Worm (Caenorhabditis elegans) whole organism, late embryonic: ENCODE data around the gene M153.5.
A peak's percentile ranks its signal among the peaks of the same experiment; 100 is the strongest.

ENCODE experiments used
- elt-2 ChIP-seq: sonication (generic microtip); optimal IDR thresholded peaks from 2 replicates; lab custom pipeline; 2016; ENCODE audit warnings: missing genetic modification reagents, missing genetic modification characterization, missing compliant biosample characterization
- unc-55 ChIP-seq: sonication (generic microtip); optimal IDR thresholded peaks from 2 replicates; lab custom pipeline; 2017; ENCODE audit warnings: missing biosample characterization, missing genetic modification reagents, missing genetic modification characterization

The M153.5 gene

DNA sequence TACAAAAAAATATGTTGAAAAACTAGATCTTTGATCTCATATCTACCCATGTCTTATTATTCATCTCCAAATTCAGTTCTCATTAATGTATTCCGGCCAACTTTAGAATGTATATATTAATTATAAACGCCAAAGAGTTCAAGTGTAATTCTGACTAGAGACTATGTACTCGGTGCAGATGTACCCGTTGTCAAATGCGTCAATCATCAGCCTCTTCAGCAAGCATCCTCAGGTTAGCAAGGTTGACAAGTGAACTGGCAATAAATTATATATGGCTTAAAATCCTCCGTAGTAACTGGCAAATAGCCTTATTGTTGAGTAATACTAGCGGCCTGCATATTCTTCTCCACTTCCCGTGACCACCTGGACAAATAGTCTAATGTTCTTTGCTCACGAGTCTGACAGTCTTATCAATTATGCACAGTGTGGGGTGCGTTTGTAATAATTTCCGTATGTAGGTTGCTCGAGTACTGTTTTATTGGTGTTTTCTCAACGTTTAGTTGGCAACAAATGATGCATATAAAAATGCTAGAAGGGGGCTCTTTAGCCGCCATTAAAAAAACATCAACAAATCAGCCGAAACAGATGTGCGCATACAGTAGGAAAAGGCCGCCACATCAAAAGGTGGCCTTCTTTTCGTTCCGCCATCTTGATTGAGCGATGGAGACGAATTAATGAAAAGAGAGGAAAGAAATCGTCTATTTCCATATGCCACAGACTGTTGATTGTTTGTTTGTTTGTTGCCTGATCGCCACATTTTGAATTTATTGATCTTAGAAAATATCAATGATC lies 44.7 kb downstream of the M153.5 start:
- peak; percentile 20 for TF ChIP-seq unc-55 (GFP tag; lab: Kevin White, UChicago)
- no peak for TF ChIP-seq elt-2 (tag; lab: Kevin White, UChicago)
- TF ChIP-seq, all 69 proteins: peak for 1
